Worm (Caenorhabditis elegans) whole organism, L4 larva: ENCODE data around the gene C15C8.5.
A peak's percentile ranks its signal among the peaks of the same experiment; 100 is the strongest.

ENCODE experiments used
- D1046.2 ChIP-seq: fragments of 200-800 bp; sonication (Bioruptor generic); IDR thresholded peaks from 2 replicates; pipeline ENCODE4 v1.3.6; 2022; ENCODE audit warnings: missing genetic modification characterization, missing compliant biosample characterization
- F10B5.3 ChIP-seq: sonication (generic microtip); optimal IDR thresholded peaks from 2 replicates; lab custom pipeline; 2016; ENCODE audit warnings: mild to moderate bottlenecking, missing genetic modification characterization, missing compliant biosample characterization
- T26A8.4 ChIP-seq: fragments of 200-800 bp; sonication (Bioruptor generic); IDR thresholded peaks from 2 replicates; pipeline ENCODE4 v1.3.6; 2022; ENCODE audit warnings: missing genetic modification characterization, missing compliant biosample characterization
- Y48G9A.11 ChIP-seq: fragments of 200-800 bp; sonication (Bioruptor generic); IDR thresholded peaks from 2 replicates; pipeline ENCODE4 v1.3.6; 2022; ENCODE audit warnings: missing genetic modification reagents, missing genetic modification characterization, missing compliant biosample characterization
- ZK546.5 ChIP-seq, 2 experiments: sonication (generic microtip); optimal IDR thresholded peaks; 2 replicates each; lab custom pipeline; 2017; ENCODE audit warnings: missing biosample characterization in 2 of 2, missing genetic modification characterization in 2 of 2
- aha-1 ChIP-seq: fragments of 150-350 bp; peaks from one replicate; lab custom pipeline; 2014; ENCODE audit warnings: missing biosample characterization, missing genetic modification characterization
- arid-1 ChIP-seq: fragments of 200-800 bp; sonication (Bioruptor generic); conservative IDR thresholded peaks from 2 replicates; pipeline ENCODE4 v1.3.6; 2022; ENCODE audit warnings: missing genetic modification reagents, missing genetic modification characterization, missing compliant biosample characterization
- attf-4 ChIP-seq: sonication (generic microtip); optimal IDR thresholded peaks from 3 replicates; lab custom pipeline; 2017; ENCODE audit warnings: missing biosample characterization, missing genetic modification characterization
- ceh-20 ChIP-seq: fragments of 200-800 bp; sonication (Bioruptor generic); IDR thresholded peaks from 2 replicates; pipeline ENCODE4 v1.3.6; 2022; ENCODE audit warnings: missing genetic modification reagents, missing genetic modification characterization, missing compliant biosample characterization
- ceh-62 ChIP-seq: sonication (generic microtip); optimal IDR thresholded peaks from 2 replicates; lab custom pipeline; 2017; ENCODE audit warnings: missing biosample characterization, missing genetic modification characterization
- ces-1 ChIP-seq: fragments of 150-350 bp; sonication (generic microtip); optimal IDR thresholded peaks from 4 replicates; lab custom pipeline; 2014; ENCODE audit warnings: missing biosample characterization, missing genetic modification reagents, missing genetic modification characterization
- cey-2 ChIP-seq: sonication (generic microtip); optimal IDR thresholded peaks from 3 replicates; lab custom pipeline; 2017; ENCODE audit warnings: missing genetic modification characterization, mild to moderate bottlenecking, missing compliant biosample characterization, antibody characterized with exemption, borderline replicate concordance; ENCODE audit not compliant: insufficient read depth
- daf-12 ChIP-seq: fragments of 150-350 bp; optimal IDR thresholded peaks from 2 replicates; lab custom pipeline; 2014; ENCODE audit warnings: missing biosample characterization, missing genetic modification reagents, missing genetic modification characterization
- dmd-8 ChIP-seq: fragments of 200-800 bp; sonication (Bioruptor generic); IDR thresholded peaks from 2 replicates; pipeline ENCODE4 v1.3.6; 2022; ENCODE audit warnings: missing genetic modification characterization, missing compliant biosample characterization
- duxl-1 ChIP-seq: sonication (generic microtip); optimal IDR thresholded peaks from 2 replicates; lab custom pipeline; 2016; ENCODE audit warnings: mild to moderate bottlenecking, missing genetic modification characterization, moderate library complexity, missing compliant biosample characterization; ENCODE audit not compliant: poor library complexity
- dve-1 ChIP-seq: sonication (generic microtip); optimal IDR thresholded peaks from 2 replicates; lab custom pipeline; 2017; ENCODE audit warnings: antibody characterized with exemption, mild to moderate bottlenecking, missing genetic modification characterization, missing compliant biosample characterization; ENCODE audit not compliant: insufficient read depth
- egl-43 ChIP-seq: fragments of 200-800 bp; sonication (Bioruptor generic); IDR thresholded peaks from 2 replicates; pipeline ENCODE4 v1.3.6; 2022; ENCODE audit warnings: missing genetic modification reagents, missing genetic modification characterization, missing compliant biosample characterization
- fkh-10 ChIP-seq: fragments of 150-350 bp; optimal IDR thresholded peaks from 2 replicates; lab custom pipeline; 2014; ENCODE audit warnings: missing biosample characterization, missing genetic modification reagents, missing genetic modification characterization
- hlh-11 ChIP-seq: fragments of 200-800 bp; sonication (Bioruptor generic); optimal IDR thresholded peaks from 2 replicates; lab custom pipeline; 2018; ENCODE audit warnings: mild to moderate bottlenecking, missing genetic modification characterization, missing compliant biosample characterization
- hlh-30 ChIP-seq: sonication (generic microtip); optimal IDR thresholded peaks from 2 replicates; lab custom pipeline; 2017; ENCODE audit warnings: antibody characterized with exemption, mild to moderate bottlenecking, missing genetic modification characterization, missing compliant biosample characterization; ENCODE audit not compliant: insufficient read depth
- lin-1 ChIP-seq: fragments of 200-800 bp; sonication (Bioruptor generic); IDR thresholded peaks from 2 replicates; pipeline ENCODE4 v1.3.6; 2022; ENCODE audit warnings: missing genetic modification reagents, missing genetic modification characterization, missing compliant biosample characterization
- lir-3 ChIP-seq: sonication (generic microtip); optimal IDR thresholded peaks from 2 replicates; lab custom pipeline; 2016; ENCODE audit warnings: mild to moderate bottlenecking, missing genetic modification characterization, missing compliant biosample characterization
- lsy-2 ChIP-seq, 2 experiments: fragments of 150-350 bp in 1 of 2; sonication (generic microtip) in 1 of 2; optimal IDR thresholded peaks; 2 replicates each; lab custom pipeline; 2014 to 2017; ENCODE audit warnings: missing biosample characterization in 2 of 2, missing genetic modification characterization in 2 of 2
- nhr-102 ChIP-seq: sonication (generic microtip); optimal IDR thresholded peaks from 2 replicates; lab custom pipeline; 2016; ENCODE audit warnings: mild to moderate bottlenecking, missing genetic modification characterization, moderate library complexity, missing compliant biosample characterization
- nhr-41 ChIP-seq: fragments of 200-800 bp; sonication (Bioruptor generic); IDR thresholded peaks from 2 replicates; pipeline ENCODE4 v1.3.6; 2022; ENCODE audit warnings: missing genetic modification reagents, missing genetic modification characterization, missing compliant biosample characterization
- nhr-42 ChIP-seq: fragments of 200-800 bp; sonication (Bioruptor generic); IDR thresholded peaks from 2 replicates; pipeline ENCODE4 v1.3.6; 2022; ENCODE audit warnings: missing genetic modification characterization, missing compliant biosample characterization
- nhr-48 ChIP-seq: sonication (generic microtip); optimal IDR thresholded peaks from 2 replicates; lab custom pipeline; 2016; ENCODE audit warnings: mild to moderate bottlenecking, missing genetic modification characterization, missing compliant biosample characterization
- nhr-77 ChIP-seq: fragments of 150-350 bp; optimal IDR thresholded peaks from 2 replicates; lab custom pipeline; 2014; ENCODE audit warnings: missing biosample characterization, missing genetic modification characterization
- sdz-12 ChIP-seq: fragments of 200-800 bp; sonication (Bioruptor generic); optimal IDR thresholded peaks from 2 replicates; lab custom pipeline; 2018; ENCODE audit warnings: mild to moderate bottlenecking, missing genetic modification characterization, missing compliant biosample characterization
- snpc-1.2 ChIP-seq: fragments of 200-800 bp; sonication (Bioruptor generic); IDR thresholded peaks from 2 replicates; pipeline ENCODE4 v1.3.6; 2022; ENCODE audit warnings: missing genetic modification reagents, missing genetic modification characterization, missing compliant biosample characterization
- spr-3 ChIP-seq: fragments of 200-800 bp; sonication (Bioruptor generic); optimal IDR thresholded peaks from 2 replicates; lab custom pipeline; 2018; ENCODE audit warnings: mild to moderate bottlenecking, missing genetic modification characterization, missing compliant biosample characterization
- unc-62 ChIP-seq, 3 experiments: fragments of 150-350 bp in 1 of 3; sonication (generic microtip); optimal IDR thresholded peaks in 2 of 3; peaks in 1 of 3; 1 replicate in 1 of 3; 2 replicates in 2 of 3; lab custom pipeline; 2014 to 2017; ENCODE audit warnings: missing biosample characterization in 3 of 3, missing genetic modification characterization in 3 of 3, missing genetic modification reagents in 3 of 3, missing genotype in 1 of 3
- zag-1 ChIP-seq: fragments of 150-350 bp; optimal IDR thresholded peaks from 2 replicates; lab custom pipeline; 2014; ENCODE audit warnings: missing biosample characterization, missing genetic modification characterization
- zfp-2 ChIP-seq: sonication (generic microtip); optimal IDR thresholded peaks from 2 replicates; lab custom pipeline; 2016; ENCODE audit warnings: mild to moderate bottlenecking, missing genetic modification characterization, missing compliant biosample characterization
- zfp-3 ChIP-seq: fragments of 200-800 bp; sonication (Bioruptor generic); conservative IDR thresholded peaks from 2 replicates; pipeline ENCODE4 v1.3.6; 2022; ENCODE audit warnings: missing genetic modification reagents, missing genetic modification characterization, missing compliant biosample characterization
- ztf-11 ChIP-seq: fragments of 150-350 bp; optimal IDR thresholded peaks from 2 replicates; lab custom pipeline; 2014; ENCODE audit warnings: missing biosample characterization, missing genetic modification characterization

C15C8.5 gene

DNA sequence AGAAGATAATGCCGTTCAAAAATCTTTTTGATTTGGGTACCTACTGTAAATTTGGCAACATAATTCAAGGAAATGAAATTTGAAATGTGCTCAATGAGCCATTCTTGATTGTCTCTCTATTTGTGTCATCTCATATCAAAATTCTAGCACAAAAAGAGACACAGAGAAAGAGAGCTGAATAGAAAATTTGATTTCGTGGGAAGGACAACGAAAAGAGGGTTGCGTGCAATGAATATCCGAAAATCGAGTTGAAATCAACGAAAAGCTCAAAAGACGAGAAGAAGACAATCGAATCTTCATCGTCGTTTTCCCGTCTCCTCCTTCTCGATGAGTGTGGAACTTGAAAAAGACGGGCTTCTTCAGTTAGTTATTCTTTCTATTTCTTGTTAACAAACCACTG lies at the start of gene C15C8.5:
C15C8.5 (plus strand) TSS at position 152 of the 400 bp plus-strand sequence.
- TF ChIP-seq ZK546.5 (tag; optimal IDR thresholded peaks at IDR 0.05; lab: Kevin White, UChicago) (no peak), fkh-10 (GFP tag; lab: Kevin White, UChicago) (peak; percentile 97), egl-43 (GFP tag; lab: Robert Waterston, UW) (no peak), lir-3 (no peak), nhr-77 (tag; lab: Kevin White, UChicago) (no peak), hlh-11 (tag; lab: Kevin White, UChicago) (no peak), ceh-62 (no peak), spr-3 (GFP tag; lab: Kevin White, UChicago) (no peak), ces-1 (GFP tag; lab: Kevin White, UChicago) (peak; percentile 91), lsy-2 (tag; optimal IDR thresholded peaks at IDR 0.05; lab: Kevin White, UChicago) (no peak), snpc-1.2 (GFP tag; lab: Robert Waterston, UW) (no peak), hlh-30 (tag; lab: Kevin White, UChicago) (no peak), ztf-11 (tag; lab: Kevin White, UChicago) (no peak), daf-12 (tag; lab: Kevin White, UChicago) (no peak), ceh-20 (GFP tag; lab: Robert Waterston, UW) (no peak)
- TF ChIP-seq, all 104 proteins: peak for 2

DNA sequence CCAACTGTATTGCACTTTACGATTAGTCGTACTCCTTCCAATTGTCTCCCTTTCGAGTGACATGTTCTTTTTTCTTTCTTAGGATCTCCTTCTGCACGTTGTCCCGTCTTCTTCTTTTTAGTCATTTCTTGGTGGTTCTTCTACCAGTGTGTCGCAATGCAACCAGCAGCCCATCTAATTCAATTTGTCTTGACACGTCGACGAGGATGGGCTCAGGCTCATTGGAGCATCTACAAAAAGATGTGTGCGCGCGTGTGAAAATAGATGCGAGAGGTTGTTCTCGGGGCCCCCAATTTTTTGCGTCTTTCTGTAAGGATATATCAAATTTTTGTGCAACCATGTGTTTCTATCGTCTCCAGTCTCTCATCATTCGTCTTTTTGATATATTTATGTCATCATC lies 46.2 kb upstream of the C15C8.5 start:
- TF ChIP-seq T26A8.4 (GFP tag; lab: Robert Waterston, UW) (no peak), cey-2 (no peak), F10B5.3 (tag; lab: Kevin White, UChicago) (no peak), ces-1 (GFP tag; lab: Kevin White, UChicago) (peak; percentile 44), nhr-42 (no peak), nhr-41 (no peak)

DNA sequence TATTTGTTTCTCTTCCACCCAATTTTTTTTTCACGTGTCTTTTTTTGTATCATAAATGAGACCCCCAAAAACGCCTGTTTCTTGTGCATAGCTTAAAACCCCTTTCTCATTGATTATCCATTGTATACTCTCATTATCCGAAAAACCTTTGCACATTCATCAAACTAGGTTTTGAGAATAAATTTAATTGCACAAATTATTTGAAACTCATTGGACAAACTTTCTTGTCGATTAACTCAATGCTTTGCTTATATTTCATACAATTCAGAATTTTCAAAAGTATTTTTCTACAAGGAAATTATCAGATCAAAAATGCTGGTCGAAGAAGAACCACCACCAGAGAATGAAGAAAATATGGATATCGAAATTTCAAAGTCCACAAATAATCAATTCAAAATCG lies 43.7 kb upstream of the C15C8.5 start, which contains the start of gene R11D1.1:
R11D1.1 (plus strand) TSS at position 301 of the 400 bp plus-strand sequence.
- TF ChIP-seq unc-62 (GFP tag; optimal IDR thresholded peaks at IDR 0.05 in 1 of 2; lab: Kevin White, UChicago), result peak in 1 of 2 experiments; percentile 34
- no peak for TF ChIP-seq unc-62 (tag; optimal IDR thresholded peaks at IDR 0.05; lab: Kevin White, UChicago)
- TF ChIP-seq ZK546.5 (tag; optimal IDR thresholded peaks at IDR 0.05; lab: Kevin White, UChicago), result no peak
- TF ChIP-seq attf-4 (tag; lab: Kevin White, UChicago), result no peak
- TF ChIP-seq nhr-102 (tag; lab: Kevin White, UChicago), result no peak
- no peak for TF ChIP-seq sdz-12 (GFP tag; lab: Kevin White, UChicago)

DNA sequence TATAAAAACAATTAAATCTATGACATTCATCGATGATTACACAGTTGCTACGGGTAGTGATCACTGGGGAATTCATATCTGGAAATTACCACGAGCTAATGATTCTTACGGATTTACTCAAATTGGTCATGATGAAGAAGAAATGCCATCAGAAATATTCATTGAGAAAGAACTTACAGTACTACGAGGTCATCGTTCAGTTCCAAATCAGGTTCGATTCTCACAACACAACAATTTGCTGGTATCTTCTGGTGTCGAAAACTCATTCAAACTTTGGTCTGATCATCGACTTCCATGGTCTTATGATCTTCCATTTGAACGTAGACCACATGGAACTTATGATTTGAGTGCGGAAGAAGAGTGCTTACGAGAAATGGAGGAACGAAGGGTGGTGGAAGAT lies 41.3 kb upstream of the C15C8.5 start:
- TF ChIP-seq Y48G9A.11 (GFP tag; lab: Robert Waterston, UW) (no peak), D1046.2 (GFP tag; lab: Robert Waterston, UW) (no peak), ceh-62 (no peak), dve-1 (tag; lab: Kevin White, UChicago) (no peak), arid-1 (GFP tag; lab: Robert Waterston, UW) (no peak), aha-1 (peak; percentile 80)

DNA sequence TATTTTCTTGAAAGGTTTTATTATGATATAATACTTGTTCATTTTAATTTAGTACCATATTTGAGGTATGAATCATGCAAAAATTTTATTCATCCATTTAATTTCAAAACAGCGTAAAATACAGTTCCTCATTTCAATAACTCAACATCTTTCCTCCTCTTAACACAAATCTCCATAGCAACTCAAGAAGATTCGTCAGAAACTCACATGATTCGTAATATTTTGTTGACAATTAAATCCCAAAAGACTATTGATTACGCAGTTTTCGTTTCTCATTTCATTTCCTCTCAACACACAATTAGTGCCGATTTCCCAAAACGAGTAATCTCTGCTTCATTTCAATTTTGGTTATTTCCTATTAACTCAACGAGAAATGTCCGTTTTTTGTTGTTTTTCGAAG lies 39.5 kb upstream of the C15C8.5 start, which contains the start of gene R11D1.2:
R11D1.2 (plus strand) TSS at position 301 of the 400 bp plus-strand sequence.
- TF ChIP-seq dmd-8, result no peak
- no peak for TF ChIP-seq fkh-10 (GFP tag; lab: Kevin White, UChicago)
- TF ChIP-seq arid-1 (GFP tag; lab: Robert Waterston, UW), result no peak
- TF ChIP-seq nhr-77 (tag; lab: Kevin White, UChicago), result no peak
- TF ChIP-seq zfp-3 (GFP tag; lab: Robert Waterston, UW), result no peak
- no peak for TF ChIP-seq duxl-1 (tag; lab: Kevin White, UChicago)
- TF ChIP-seq lin-1 (GFP tag; lab: Robert Waterston, UW), result no peak
- no peak for TF ChIP-seq zag-1 (tag; lab: Kevin White, UChicago)
- no peak for TF ChIP-seq nhr-48
- TF ChIP-seq hlh-11 (tag; lab: Kevin White, UChicago), result no peak
- no peak for TF ChIP-seq zfp-2 (tag; lab: Kevin White, UChicago)
